Worm (Caenorhabditis elegans) whole organism, L1 larva: ENCODE results near the gene tmem-145.
A peak's percentile ranks its signal among the peaks of the same experiment; 100 is the strongest.

Experiments
- C16A3.4 ChIP-seq: fragments of 150-350 bp; optimal IDR thresholded peaks from 2 replicates; lab custom pipeline; 2014; ENCODE audit warnings: missing biosample characterization, missing genetic modification characterization
- blmp-1 ChIP-seq: fragments of 150-350 bp; optimal IDR thresholded peaks from 2 replicates; lab custom pipeline; 2014; ENCODE audit warnings: missing biosample characterization, missing genetic modification characterization
- ceh-63 ChIP-seq: fragments of 200-800 bp; sonication (Bioruptor generic); optimal IDR thresholded peaks from 2 replicates; lab custom pipeline; 2018; ENCODE audit warnings: mild to moderate bottlenecking, missing genetic modification characterization, missing compliant biosample characterization
- ceh-8 ChIP-seq: fragments of 200-800 bp; sonication (Bioruptor generic); optimal IDR thresholded peaks from 2 replicates; lab custom pipeline; 2018; ENCODE audit warnings: mild to moderate bottlenecking, missing genetic modification characterization, moderate library complexity, missing compliant biosample characterization
- ceh-90 ChIP-seq: sonication (generic microtip); optimal IDR thresholded peaks from 2 replicates; lab custom pipeline; 2016; ENCODE audit warnings: missing genetic modification characterization, missing compliant biosample characterization
- dsc-1 ChIP-seq: sonication (generic microtip); optimal IDR thresholded peaks from 2 replicates; lab custom pipeline; 2016; ENCODE audit warnings: mild to moderate bottlenecking, missing genetic modification characterization, missing compliant biosample characterization
- efl-1 ChIP-seq, 4 experiments: fragments of 150-350 bp; optimal IDR thresholded peaks in 3 of 4; peaks in 1 of 4; 1 replicate in 1 of 4; 2 replicates in 3 of 4; lab custom pipeline; 2014; ENCODE audit warnings: missing biosample characterization in 2 of 4, missing genetic modification characterization in 2 of 4, missing genetic modification reagents in 2 of 4
- efl-3 ChIP-seq: fragments of 200-800 bp; sonication (Bioruptor generic); optimal IDR thresholded peaks from 2 replicates; lab custom pipeline; 2018; ENCODE audit warnings: mild to moderate bottlenecking, missing genetic modification characterization, missing compliant biosample characterization
- elt-2 ChIP-seq: sonication (generic microtip); optimal IDR thresholded peaks from 2 replicates; lab custom pipeline; 2016; ENCODE audit warnings: missing genetic modification characterization, mild to moderate bottlenecking, inconsistent platforms, missing compliant biosample characterization, missing genetic modification reagents
- elt-3 ChIP-seq, 6 experiments: fragments of 150-350 bp in 1 of 6; sonication (generic microtip); optimal IDR thresholded peaks; 2 replicates each; lab custom pipeline; 2017 to 2018; ENCODE audit warnings: missing biosample characterization in 6 of 6, missing genetic modification characterization in 6 of 6, inconsistent platforms in 1 of 6
- ets-5 ChIP-seq: fragments of 200-800 bp; sonication (Bioruptor generic); IDR thresholded peaks from 2 replicates; pipeline ENCODE4 v1.3.6; 2022; ENCODE audit warnings: missing genetic modification characterization, missing compliant biosample characterization
- fkh-10 ChIP-seq: sonication (generic microtip); optimal IDR thresholded peaks from 2 replicates; lab custom pipeline; 2017; ENCODE audit warnings: missing biosample characterization, missing genetic modification reagents, missing genetic modification characterization
- fkh-4 ChIP-seq: sonication (generic microtip); optimal IDR thresholded peaks from 2 replicates; lab custom pipeline; 2016; ENCODE audit warnings: missing compliant biosample characterization, missing genetic modification characterization, borderline replicate concordance
- fkh-8 ChIP-seq: sonication (generic microtip); optimal IDR thresholded peaks from 2 replicates; lab custom pipeline; 2016; ENCODE audit warnings: mild to moderate bottlenecking, missing genetic modification characterization, missing compliant biosample characterization
- grh-1 ChIP-seq: fragments of 200-800 bp; sonication (Bioruptor generic); IDR thresholded peaks from 2 replicates; pipeline ENCODE4 v1.3.6; 2022; ENCODE audit warnings: missing genetic modification reagents, missing genetic modification characterization, missing compliant biosample characterization
- hlh-4 ChIP-seq: sonication (generic microtip); optimal IDR thresholded peaks from 2 replicates; lab custom pipeline; 2016; ENCODE audit warnings: mild to moderate bottlenecking, missing genetic modification characterization, missing compliant biosample characterization
- irx-1 ChIP-seq: sonication (generic microtip); optimal IDR thresholded peaks from 2 replicates; lab custom pipeline; 2016; ENCODE audit warnings: missing genetic modification characterization, missing compliant biosample characterization
- isw-1 ChIP-seq: fragments of 200-800 bp; sonication (Bioruptor generic); IDR thresholded peaks from 2 replicates; pipeline ENCODE4 v1.3.6; 2022; ENCODE audit warnings: missing genetic modification characterization, missing compliant biosample characterization
- lin-14 ChIP-seq: fragments of 200-800 bp; sonication (Bioruptor generic); optimal IDR thresholded peaks from 2 replicates; lab custom pipeline; 2018; ENCODE audit warnings: mild to moderate bottlenecking, missing genetic modification characterization, moderate library complexity, missing compliant biosample characterization
- lin-35 ChIP-seq, 2 experiments: fragments of 150-350 bp; optimal IDR thresholded peaks; 2 replicates each; lab custom pipeline; 2014; ENCODE audit warnings: missing biosample characterization in 2 of 2, missing genetic modification characterization in 2 of 2, missing genetic modification reagents in 2 of 2
- mab-9 ChIP-seq: fragments of 200-800 bp; sonication (Bioruptor generic); IDR thresholded peaks from 2 replicates; pipeline ENCODE4 v1.3.6; 2022; ENCODE audit warnings: missing genetic modification reagents, missing genetic modification characterization, missing compliant biosample characterization
- nhr-19 ChIP-seq: fragments of 200-800 bp; sonication (Bioruptor generic); conservative IDR thresholded peaks from 2 replicates; pipeline ENCODE4 v1.3.6; 2022; ENCODE audit warnings: missing genetic modification characterization, missing compliant biosample characterization
- nhr-20 ChIP-seq: sonication (generic microtip); optimal IDR thresholded peaks from 2 replicates; lab custom pipeline; 2016; ENCODE audit warnings: mild to moderate bottlenecking, missing genetic modification characterization, missing compliant biosample characterization
- nhr-237 ChIP-seq: fragments of 150-350 bp; optimal IDR thresholded peaks from 2 replicates; lab custom pipeline; 2014; ENCODE audit warnings: missing biosample characterization, missing genetic modification characterization
- nhr-47 ChIP-seq: sonication (generic microtip); optimal IDR thresholded peaks from 2 replicates; lab custom pipeline; 2016; ENCODE audit warnings: mild to moderate bottlenecking, missing genetic modification characterization, moderate library complexity, missing compliant biosample characterization
- nhr-71 ChIP-seq: sonication (generic microtip); optimal IDR thresholded peaks from 2 replicates; lab custom pipeline; 2016; ENCODE audit warnings: mild to moderate bottlenecking, missing genetic modification characterization, moderate library complexity, missing compliant biosample characterization
- nhr-85 ChIP-seq: sonication (generic microtip); peaks from one replicate; lab custom pipeline; 2016; ENCODE audit warnings: missing genetic modification characterization, inconsistent platforms, missing compliant biosample characterization
- nhr-90 ChIP-seq: sonication (generic microtip); optimal IDR thresholded peaks from 2 replicates; lab custom pipeline; 2016; ENCODE audit warnings: mild to moderate bottlenecking, missing genetic modification characterization, missing compliant biosample characterization; ENCODE audit not compliant: poor library complexity
- pax-3 ChIP-seq: fragments of 200-800 bp; sonication (Bioruptor generic); optimal IDR thresholded peaks from 2 replicates; lab custom pipeline; 2018; ENCODE audit warnings: mild to moderate bottlenecking, missing genetic modification characterization, moderate library complexity, missing compliant biosample characterization
- rnt-1 ChIP-seq: sonication (generic microtip); optimal IDR thresholded peaks from 2 replicates; lab custom pipeline; 2016; ENCODE audit warnings: mild to moderate bottlenecking, missing genetic modification characterization, moderate library complexity, missing compliant biosample characterization
- sox-4 ChIP-seq: sonication (generic microtip); optimal IDR thresholded peaks from 2 replicates; lab custom pipeline; 2016; ENCODE audit warnings: missing genetic modification characterization, missing compliant biosample characterization
- sptf-1 ChIP-seq: fragments of 150-350 bp; optimal IDR thresholded peaks from 2 replicates; lab custom pipeline; 2014; ENCODE audit warnings: missing biosample characterization, missing genetic modification characterization
- swsn-7 ChIP-seq: sonication (generic microtip); optimal IDR thresholded peaks from 2 replicates; lab custom pipeline; 2016; ENCODE audit warnings: missing genetic modification characterization, missing compliant biosample characterization
- unc-62 ChIP-seq: fragments of 150-350 bp; optimal IDR thresholded peaks from 2 replicates; lab custom pipeline; 2014; ENCODE audit warnings: missing biosample characterization, missing genetic modification reagents, missing genetic modification characterization
- unc-98 ChIP-seq: fragments of 200-800 bp; sonication (Bioruptor generic); IDR thresholded peaks from 2 replicates; pipeline ENCODE4 v1.3.6; 2022; ENCODE audit warnings: missing genetic modification characterization, missing compliant biosample characterization
- ztf-11 ChIP-seq, 2 experiments: sonication (generic microtip); optimal IDR thresholded peaks; 2 replicates each; lab custom pipeline; 2016 to 2017; ENCODE audit warnings: missing genetic modification characterization in 2 of 2, missing biosample characterization in 1 of 2, missing compliant biosample characterization in 1 of 2

tmem-145 gene

DNA sequence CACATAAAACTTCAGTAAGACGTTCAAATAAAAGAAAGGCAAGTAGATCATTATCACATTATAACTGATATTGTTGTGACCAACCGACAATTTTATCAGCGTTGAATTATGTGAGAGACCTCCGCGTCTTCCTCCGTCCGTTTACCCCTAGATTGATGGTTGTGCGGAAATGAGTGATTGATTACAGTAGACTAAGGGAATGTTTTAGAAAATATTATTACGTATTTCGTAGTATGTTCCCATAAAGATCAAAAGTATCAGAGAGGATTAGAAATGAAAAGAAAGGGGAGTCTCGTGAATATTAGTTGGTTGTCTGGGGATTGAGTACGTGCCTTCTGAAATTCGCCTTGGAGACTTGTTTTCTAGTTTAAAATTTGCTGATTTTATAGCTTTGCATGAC, 34.9 kb downstream of the tmem-145 start:
- TF ChIP-seq nhr-71 (peak; percentile 28), lin-14 (GFP tag; lab: Kevin White, UChicago) (peak; percentile 51), blmp-1 (tag; lab: Kevin White, UChicago) (peak; percentile 23), elt-3 (tag; optimal IDR thresholded peaks at IDR 0.05; lab: Kevin White, UChicago) (peak in 2 of 6 experiments; percentile 21 to 57), sptf-1 (tag; lab: Kevin White, UChicago) (no peak), fkh-8 (tag; lab: Kevin White, UChicago) (peak; percentile 49)

DNA sequence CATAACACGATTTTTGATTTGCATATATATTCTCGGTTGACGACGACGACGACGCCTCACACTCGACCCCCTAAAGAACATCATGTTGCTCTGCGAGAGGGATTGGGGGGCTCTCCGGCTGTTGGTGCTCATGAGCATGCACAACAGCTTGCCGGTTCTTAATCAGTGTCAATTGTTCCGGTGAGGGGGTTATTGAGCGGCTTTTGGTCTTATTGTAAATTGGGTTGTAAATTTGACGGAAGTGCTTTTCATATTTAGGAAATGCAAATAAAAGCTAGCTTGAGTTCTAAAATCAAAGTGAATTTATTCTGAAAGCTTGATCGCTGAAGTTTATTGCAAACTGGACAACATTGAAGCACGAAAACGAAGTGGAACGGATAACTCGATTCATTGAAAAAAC, 35.7 kb downstream of the tmem-145 start:
- TF ChIP-seq dsc-1 (tag; lab: Kevin White, UChicago) (peak; percentile 4), unc-98 (GFP tag; lab: Robert Waterston, UW) (no peak)

DNA sequence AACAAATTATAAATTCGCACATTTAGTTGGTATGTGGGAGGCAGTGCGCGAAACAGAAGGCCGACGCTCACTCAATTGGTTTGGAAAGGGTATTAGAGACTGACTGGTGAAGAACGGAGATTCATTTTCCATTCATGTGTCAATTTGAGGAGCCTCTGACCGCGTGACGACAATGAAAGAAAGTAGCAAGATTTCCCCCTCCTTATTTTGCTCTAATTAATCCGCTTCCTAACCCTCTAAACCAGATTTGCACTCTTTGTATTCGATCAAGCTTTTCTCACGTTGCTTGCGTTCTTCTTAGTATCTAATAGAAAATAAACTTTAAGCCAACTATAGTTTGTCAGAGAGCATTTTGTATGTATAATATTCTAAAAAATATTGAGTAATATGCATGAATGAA, 37.5 kb downstream of the tmem-145 start:
- peak; percentile 75 for TF ChIP-seq dsc-1 (tag; lab: Kevin White, UChicago)
- TF ChIP-seq nhr-237 (tag; lab: Kevin White, UChicago): no peak
- TF ChIP-seq ceh-63 (GFP tag; lab: Kevin White, UChicago): no peak

DNA sequence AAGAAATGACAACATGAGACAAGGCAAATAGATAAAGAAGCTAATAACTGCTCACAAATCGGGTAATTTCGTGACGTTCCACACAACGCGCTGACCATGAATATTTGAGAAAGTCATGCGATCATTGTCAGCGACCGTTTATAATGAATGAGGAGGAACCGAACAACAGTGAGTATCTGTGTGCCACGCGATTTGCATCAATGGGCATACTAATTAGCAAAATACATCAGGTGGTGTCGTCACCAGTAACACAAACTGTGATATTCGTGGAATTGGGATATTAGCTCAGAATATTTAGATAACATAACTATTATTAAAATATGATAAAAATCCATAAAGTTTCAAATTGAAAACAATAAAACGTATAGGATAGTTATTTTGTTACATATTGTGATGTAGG, 39.0 kb downstream of the tmem-145 start:
- TF ChIP-seq ztf-11 (tag; optimal IDR thresholded peaks at IDR 0.05; lab: Kevin White, UChicago) (peak in 1 of 2 experiments; percentile 1), lin-14 (GFP tag; lab: Kevin White, UChicago) (peak; percentile 40), swsn-7 (no peak), fkh-4 (tag; lab: Kevin White, UChicago) (peak; percentile 7), dsc-1 (tag; lab: Kevin White, UChicago) (peak; percentile 88), fkh-8 (tag; lab: Kevin White, UChicago) (peak; percentile 76), nhr-47 (tag; lab: Kevin White, UChicago) (peak; percentile 34), nhr-237 (tag; lab: Kevin White, UChicago) (no peak), sox-4 (tag; lab: Kevin White, UChicago) (peak; percentile 22), nhr-71 (peak; percentile 52), ceh-8 (GFP tag; lab: Kevin White, UChicago) (peak; percentile 73)

DNA sequence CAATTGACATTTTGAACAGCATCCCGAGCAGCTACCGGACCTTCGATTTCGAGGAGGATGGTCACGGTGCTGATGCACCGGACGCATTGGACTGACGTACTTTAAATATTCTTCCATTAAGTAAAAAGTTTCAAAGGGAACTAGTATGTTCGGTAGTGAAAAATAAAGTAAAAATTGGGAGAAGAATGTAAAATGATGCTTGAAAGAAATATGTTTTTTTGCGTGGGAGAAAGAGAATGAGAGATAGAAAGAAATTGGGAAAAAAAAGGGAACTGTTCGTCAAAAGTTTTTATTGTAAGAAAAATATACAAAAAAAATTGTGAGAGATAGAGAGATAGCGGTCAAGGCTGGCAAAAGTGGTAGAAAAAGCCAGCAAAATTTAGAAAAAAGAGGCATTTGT, 39.7 kb downstream of the tmem-145 start, which contains the start of gene tsp-20:
TSS of gene tsp-20 (minus strand) at position 101 of the 400 bp plus-strand sequence.
- TF ChIP-seq mab-9 (no peak), elt-2 (no peak), lin-35 (GFP tag; optimal IDR thresholded peaks at IDR 0.05; lab: Kevin White, UChicago) (no peak), nhr-90 (no peak), grh-1 (GFP tag; lab: Robert Waterston, UW) (no peak)

DNA sequence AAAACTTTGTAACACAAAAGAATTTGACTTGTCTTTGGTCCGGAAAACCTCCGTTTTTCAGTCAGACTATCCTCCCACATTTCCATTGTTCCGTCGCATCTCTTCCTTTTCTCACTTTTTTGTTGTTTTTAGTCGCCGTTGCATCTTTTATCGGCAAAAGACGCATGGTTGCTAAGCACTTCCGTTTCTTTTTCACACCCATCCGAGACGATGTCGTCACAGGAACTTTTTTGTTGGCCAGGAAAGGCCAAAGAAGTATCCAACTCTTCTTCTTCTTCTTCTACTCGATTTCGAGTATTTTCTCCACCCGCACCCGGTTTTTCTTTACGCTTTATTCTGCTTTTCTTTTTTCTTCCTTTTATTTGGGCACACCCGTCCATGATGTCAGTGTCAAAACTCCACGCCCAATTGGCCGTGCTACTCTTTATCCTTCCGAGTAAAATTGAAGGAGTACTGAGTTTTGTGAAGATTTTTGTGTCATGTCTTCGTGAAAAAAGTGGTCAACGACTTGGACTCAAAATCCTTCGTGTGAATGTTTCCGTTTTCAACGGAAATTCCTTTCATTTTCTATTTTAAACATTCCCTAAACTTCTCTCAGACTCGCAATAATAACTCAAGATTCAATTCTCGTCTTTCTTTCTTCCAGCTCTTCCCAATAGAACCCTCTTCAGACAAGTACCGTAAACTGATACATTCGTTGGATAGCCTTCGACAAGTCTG, 48.4 kb downstream of the tmem-145 start, which contains the start of gene B0198.2:
TSS of gene B0198.2 (plus strand) at position 670 of the 720 bp plus-strand sequence.
- peak; percentile 65 for TF ChIP-seq fkh-10 (GFP tag; lab: Kevin White, UChicago)
- TF ChIP-seq lin-14 (GFP tag; lab: Kevin White, UChicago): peak; percentile 62
- no peak for TF ChIP-seq ceh-63 (GFP tag; lab: Kevin White, UChicago)
- peak; percentile 36 for TF ChIP-seq irx-1
- TF ChIP-seq ceh-90 (tag; lab: Kevin White, UChicago): no peak
- no peak for TF ChIP-seq efl-1 (optimal IDR thresholded peaks at IDR 0.05; lab: Kevin White, UChicago)
- TF ChIP-seq efl-1 (GFP tag; optimal IDR thresholded peaks at IDR 0.05 in 1 of 2; lab: Kevin White, UChicago): peak in 1 of 2 experiments; percentile 13

DNA sequence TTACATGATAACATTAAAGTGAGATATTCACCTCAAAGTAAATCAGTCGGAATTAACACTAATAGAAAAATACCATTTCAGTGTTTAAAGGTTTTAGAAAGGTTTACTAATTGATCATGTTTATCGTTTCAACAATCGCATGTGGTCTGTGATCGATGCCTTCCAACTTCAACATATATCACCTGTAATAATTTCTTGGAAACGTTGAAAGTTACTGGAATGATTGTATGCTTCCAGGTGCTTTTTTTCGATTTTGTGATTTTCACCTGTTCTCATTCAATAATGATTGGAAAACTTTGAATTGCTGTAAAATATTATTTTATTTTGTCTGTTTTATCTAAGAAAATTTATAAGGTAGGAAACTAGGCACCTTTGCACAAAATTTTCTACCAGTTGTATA, 51.2 kb downstream of the tmem-145 start:
- TF ChIP-seq nhr-47 (tag; lab: Kevin White, UChicago) (peak; percentile 30), isw-1 (no peak), nhr-20 (tag; lab: Kevin White, UChicago) (no peak), nhr-71 (peak; percentile 43), unc-98 (GFP tag; lab: Robert Waterston, UW) (no peak), ets-5 (GFP tag; lab: Robert Waterston, UW) (no peak), C16A3.4 (no peak), rnt-1 (tag; lab: Kevin White, UChicago) (no peak), pax-3 (no peak), nhr-19 (GFP tag; lab: Robert Waterston, UW) (no peak), unc-62 (GFP tag; lab: Kevin White, UChicago) (no peak), nhr-85 (tag; lab: Kevin White, UChicago) (no peak), efl-3 (GFP tag; lab: Kevin White, UChicago) (no peak), hlh-4 (tag; lab: Kevin White, UChicago) (peak; percentile 100)
